Worm (Caenorhabditis elegans): Measurements from ENCODE around the gene him-8.

DNA sequence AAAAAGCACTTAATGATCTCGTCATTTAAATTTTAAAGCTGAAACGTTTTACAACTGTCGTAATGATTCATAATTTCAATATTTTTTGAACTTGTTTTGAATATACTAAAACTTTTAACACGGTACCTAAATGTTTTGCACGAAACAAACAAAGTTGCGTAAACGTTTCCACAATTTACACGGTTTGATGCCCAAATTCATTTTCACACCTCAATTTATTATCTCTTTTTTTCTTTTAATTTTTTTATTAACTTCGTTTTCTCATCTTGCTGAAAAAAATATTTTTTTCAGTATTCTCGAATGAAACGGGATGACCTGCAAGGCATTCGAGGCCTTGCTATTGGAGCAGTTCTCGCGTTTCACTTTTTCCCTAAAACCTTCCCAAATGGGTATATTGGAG is 22.5 kb downstream of the him-8 start, which contains the start of gene oac-8:
- no peak for TF ChIP-seq W03F9.2 (tag; optimal IDR thresholded peaks at IDR 0.05)
- TF ChIP-seq dao-5 (tag; optimal IDR thresholded peaks at IDR 0.05): no peak

Measured in whole organism, L4/young adult.